Worm (Caenorhabditis elegans) whole organism, L1 larva: ENCODE results near the gene M7.8.

ENCODE experiments used
- C04F5.9 ChIP-seq: sonication (generic microtip); optimal IDR thresholded peaks from 2 replicates; lab custom pipeline; 2016; ENCODE audit warnings: missing genetic modification characterization, missing compliant biosample characterization
- C16A3.4 ChIP-seq: fragments of 150-350 bp; optimal IDR thresholded peaks from 2 replicates; lab custom pipeline; 2014; ENCODE audit warnings: missing biosample characterization, missing genetic modification characterization
- C34B4.2 ChIP-seq: sonication (generic microtip); optimal IDR thresholded peaks from 2 replicates; lab custom pipeline; 2017; ENCODE audit warnings: mild to moderate bottlenecking, missing genetic modification characterization, missing compliant biosample characterization
- aha-1 ChIP-seq: fragments of 150-350 bp; optimal IDR thresholded peaks from 2 replicates; lab custom pipeline; 2014; ENCODE audit warnings: missing biosample characterization, missing genetic modification characterization
- alr-1 ChIP-seq: fragments of 200-800 bp; sonication (Bioruptor generic); optimal IDR thresholded peaks from 2 replicates; lab custom pipeline; 2018; ENCODE audit warnings: borderline replicate concordance, mild to moderate bottlenecking, missing genetic modification characterization, missing compliant biosample characterization
- aly-2 ChIP-seq: fragments of 150-350 bp; optimal IDR thresholded peaks from 2 replicates; lab custom pipeline; 2014; ENCODE audit warnings: missing biosample characterization, missing genetic modification characterization
- ama-1 ChIP-seq: fragments of 150-350 bp; optimal IDR thresholded peaks from 2 replicates; lab custom pipeline; 2014
- ceh-63 ChIP-seq: fragments of 200-800 bp; sonication (Bioruptor generic); optimal IDR thresholded peaks from 2 replicates; lab custom pipeline; 2018; ENCODE audit warnings: mild to moderate bottlenecking, missing genetic modification characterization, missing compliant biosample characterization
- ceh-8 ChIP-seq: fragments of 200-800 bp; sonication (Bioruptor generic); optimal IDR thresholded peaks from 2 replicates; lab custom pipeline; 2018; ENCODE audit warnings: mild to moderate bottlenecking, missing genetic modification characterization, moderate library complexity, missing compliant biosample characterization
- ceh-88 ChIP-seq: fragments of 200-800 bp; sonication (Bioruptor generic); IDR thresholded peaks from 2 replicates; pipeline ENCODE4 v1.3.6; 2022; ENCODE audit warnings: missing genetic modification characterization, missing compliant biosample characterization
- ceh-90 ChIP-seq: sonication (generic microtip); optimal IDR thresholded peaks from 2 replicates; lab custom pipeline; 2016; ENCODE audit warnings: missing genetic modification characterization, missing compliant biosample characterization
- ces-1 ChIP-seq: fragments of 150-350 bp; optimal IDR thresholded peaks from 2 replicates; lab custom pipeline; 2014; ENCODE audit warnings: missing biosample characterization, missing genetic modification reagents, missing genetic modification characterization
- dpl-1 ChIP-seq, 3 experiments: fragments of 150-350 bp in 2 of 3; sonication (generic microtip) in 1 of 3; optimal IDR thresholded peaks; 2 replicates each; lab custom pipeline; 2014 to 2017; ENCODE audit warnings: missing biosample characterization in 3 of 3, missing genetic modification characterization in 3 of 3, missing genetic modification reagents in 3 of 3
- dsc-1 ChIP-seq: sonication (generic microtip); optimal IDR thresholded peaks from 2 replicates; lab custom pipeline; 2016; ENCODE audit warnings: mild to moderate bottlenecking, missing genetic modification characterization, missing compliant biosample characterization
- elt-2 ChIP-seq: sonication (generic microtip); optimal IDR thresholded peaks from 2 replicates; lab custom pipeline; 2016; ENCODE audit warnings: missing genetic modification characterization, mild to moderate bottlenecking, inconsistent platforms, missing compliant biosample characterization, missing genetic modification reagents
- ets-5 ChIP-seq: fragments of 200-800 bp; sonication (Bioruptor generic); IDR thresholded peaks from 2 replicates; pipeline ENCODE4 v1.3.6; 2022; ENCODE audit warnings: missing genetic modification characterization, missing compliant biosample characterization
- fkh-10 ChIP-seq: sonication (generic microtip); optimal IDR thresholded peaks from 2 replicates; lab custom pipeline; 2017; ENCODE audit warnings: missing biosample characterization, missing genetic modification reagents, missing genetic modification characterization
- fos-1 ChIP-seq: fragments of 150-350 bp; optimal IDR thresholded peaks from 2 replicates; lab custom pipeline; 2014; ENCODE audit warnings: missing biosample characterization, missing genetic modification characterization
- grh-1 ChIP-seq: fragments of 200-800 bp; sonication (Bioruptor generic); IDR thresholded peaks from 2 replicates; pipeline ENCODE4 v1.3.6; 2022; ENCODE audit warnings: missing genetic modification reagents, missing genetic modification characterization, missing compliant biosample characterization
- irx-1 ChIP-seq: sonication (generic microtip); optimal IDR thresholded peaks from 2 replicates; lab custom pipeline; 2016; ENCODE audit warnings: missing genetic modification characterization, missing compliant biosample characterization
- isw-1 ChIP-seq: fragments of 200-800 bp; sonication (Bioruptor generic); IDR thresholded peaks from 2 replicates; pipeline ENCODE4 v1.3.6; 2022; ENCODE audit warnings: missing genetic modification characterization, missing compliant biosample characterization
- jun-1 ChIP-seq: fragments of 150-350 bp; optimal IDR thresholded peaks from 2 replicates; lab custom pipeline; 2014; ENCODE audit warnings: missing biosample characterization, missing genetic modification reagents, missing genetic modification characterization
- lin-13 ChIP-seq: fragments of 150-350 bp; optimal IDR thresholded peaks from 2 replicates; lab custom pipeline; 2014; ENCODE audit warnings: missing biosample characterization, missing genetic modification reagents, missing genetic modification characterization
- lin-15B ChIP-seq: fragments of 150-350 bp; sonication (generic microtip); optimal IDR thresholded peaks from 3 replicates; lab custom pipeline; 2014; ENCODE audit warnings: missing biosample characterization, missing genetic modification characterization
- lin-39 ChIP-seq: fragments of 150-350 bp; optimal IDR thresholded peaks from 2 replicates; lab custom pipeline; 2014; ENCODE audit warnings: missing biosample characterization, missing genetic modification reagents, missing genetic modification characterization
- lir-3 ChIP-seq: sonication (generic microtip); optimal IDR thresholded peaks from 2 replicates; lab custom pipeline; 2016; ENCODE audit warnings: mild to moderate bottlenecking, missing genetic modification characterization, moderate library complexity, missing compliant biosample characterization; ENCODE audit not compliant: poor library complexity
- lsy-2 ChIP-seq, 2 experiments: fragments of 150-350 bp; optimal IDR thresholded peaks; 2 replicates each; lab custom pipeline; 2014; ENCODE audit warnings: missing biosample characterization in 2 of 2, missing genetic modification characterization in 2 of 2
- mef-2 ChIP-seq: fragments of 150-350 bp; optimal IDR thresholded peaks from 2 replicates; lab custom pipeline; 2014; ENCODE audit warnings: missing biosample characterization, missing genetic modification characterization
- mep-1 ChIP-seq: fragments of 150-350 bp; optimal IDR thresholded peaks from 2 replicates; lab custom pipeline; 2014; ENCODE audit warnings: missing biosample characterization, missing genetic modification characterization
- nhr-11 ChIP-seq: fragments of 150-350 bp; optimal IDR thresholded peaks from 2 replicates; lab custom pipeline; 2014; ENCODE audit warnings: missing biosample characterization, missing genetic modification characterization
- nhr-12 ChIP-seq: sonication (generic microtip); optimal IDR thresholded peaks from 2 replicates; lab custom pipeline; 2017; ENCODE audit warnings: missing biosample characterization, missing genetic modification characterization
- nhr-237 ChIP-seq: fragments of 150-350 bp; optimal IDR thresholded peaks from 2 replicates; lab custom pipeline; 2014; ENCODE audit warnings: missing biosample characterization, missing genetic modification characterization
- nhr-28 ChIP-seq: fragments of 150-350 bp; optimal IDR thresholded peaks from 2 replicates; lab custom pipeline; 2014; ENCODE audit warnings: missing biosample characterization, missing genetic modification characterization
- nhr-47 ChIP-seq: sonication (generic microtip); optimal IDR thresholded peaks from 2 replicates; lab custom pipeline; 2016; ENCODE audit warnings: mild to moderate bottlenecking, missing genetic modification characterization, moderate library complexity, missing compliant biosample characterization
- nhr-71 ChIP-seq: sonication (generic microtip); optimal IDR thresholded peaks from 2 replicates; lab custom pipeline; 2016; ENCODE audit warnings: mild to moderate bottlenecking, missing genetic modification characterization, moderate library complexity, missing compliant biosample characterization
- nhr-76 ChIP-seq: sonication (generic microtip); optimal IDR thresholded peaks from 2 replicates; lab custom pipeline; 2017; ENCODE audit warnings: missing biosample characterization, missing genetic modification characterization
- nhr-84 ChIP-seq: sonication (generic microtip); optimal IDR thresholded peaks from 2 replicates; lab custom pipeline; 2017; ENCODE audit warnings: missing biosample characterization, missing genetic modification characterization
- nhr-85 ChIP-seq: sonication (generic microtip); peaks from one replicate; lab custom pipeline; 2016; ENCODE audit warnings: missing genetic modification characterization, inconsistent platforms, missing compliant biosample characterization
- pag-3 ChIP-seq: sonication (generic microtip); optimal IDR thresholded peaks from 2 replicates; lab custom pipeline; 2017; ENCODE audit warnings: missing genetic modification characterization, mild to moderate bottlenecking, missing compliant biosample characterization, antibody characterized with exemption, borderline replicate concordance; ENCODE audit not compliant: insufficient read depth
- pqm-1 ChIP-seq: sonication (generic microtip); optimal IDR thresholded peaks from 3 replicates; lab custom pipeline; 2017; ENCODE audit warnings: missing biosample characterization, missing genetic modification characterization
- rnt-1 ChIP-seq: sonication (generic microtip); optimal IDR thresholded peaks from 2 replicates; lab custom pipeline; 2016; ENCODE audit warnings: mild to moderate bottlenecking, missing genetic modification characterization, moderate library complexity, missing compliant biosample characterization
- sptf-1 ChIP-seq: fragments of 150-350 bp; optimal IDR thresholded peaks from 2 replicates; lab custom pipeline; 2014; ENCODE audit warnings: missing biosample characterization, missing genetic modification characterization
- sup-37 ChIP-seq: fragments of 200-800 bp; sonication (Bioruptor generic); optimal IDR thresholded peaks from 2 replicates; lab custom pipeline; 2018; ENCODE audit warnings: mild to moderate bottlenecking, missing genetic modification characterization, missing compliant biosample characterization
- swsn-7 ChIP-seq: sonication (generic microtip); optimal IDR thresholded peaks from 2 replicates; lab custom pipeline; 2016; ENCODE audit warnings: missing genetic modification characterization, missing compliant biosample characterization
- tlp-1 ChIP-seq: fragments of 150-350 bp; optimal IDR thresholded peaks from 2 replicates; lab custom pipeline; 2014; ENCODE audit warnings: missing biosample characterization, missing genetic modification characterization
- unc-130 ChIP-seq: fragments of 150-350 bp; optimal IDR thresholded peaks from 2 replicates; lab custom pipeline; 2017; ENCODE audit warnings: missing biosample characterization, missing genetic modification characterization, inconsistent platforms
- unc-30 ChIP-seq: sonication (generic microtip); optimal IDR thresholded peaks from 2 replicates; lab custom pipeline; 2017; ENCODE audit warnings: missing biosample characterization, missing genetic modification characterization
- unc-86 ChIP-seq: sonication (generic microtip); optimal IDR thresholded peaks from 2 replicates; lab custom pipeline; 2016; ENCODE audit warnings: missing genetic modification characterization, missing compliant biosample characterization
- unc-98 ChIP-seq: fragments of 200-800 bp; sonication (Bioruptor generic); IDR thresholded peaks from 2 replicates; pipeline ENCODE4 v1.3.6; 2022; ENCODE audit warnings: missing genetic modification characterization, missing compliant biosample characterization
- zip-4 ChIP-seq: fragments of 200-800 bp; sonication (Bioruptor generic); optimal IDR thresholded peaks from 2 replicates; lab custom pipeline; 2018; ENCODE audit warnings: mild to moderate bottlenecking, missing genetic modification characterization, moderate library complexity, missing compliant biosample characterization
- ztf-4 ChIP-seq: fragments of 150-350 bp; optimal IDR thresholded peaks from 2 replicates; lab custom pipeline; 2014; ENCODE audit warnings: missing biosample characterization, missing genetic modification characterization

M7.8 gene

DNA sequence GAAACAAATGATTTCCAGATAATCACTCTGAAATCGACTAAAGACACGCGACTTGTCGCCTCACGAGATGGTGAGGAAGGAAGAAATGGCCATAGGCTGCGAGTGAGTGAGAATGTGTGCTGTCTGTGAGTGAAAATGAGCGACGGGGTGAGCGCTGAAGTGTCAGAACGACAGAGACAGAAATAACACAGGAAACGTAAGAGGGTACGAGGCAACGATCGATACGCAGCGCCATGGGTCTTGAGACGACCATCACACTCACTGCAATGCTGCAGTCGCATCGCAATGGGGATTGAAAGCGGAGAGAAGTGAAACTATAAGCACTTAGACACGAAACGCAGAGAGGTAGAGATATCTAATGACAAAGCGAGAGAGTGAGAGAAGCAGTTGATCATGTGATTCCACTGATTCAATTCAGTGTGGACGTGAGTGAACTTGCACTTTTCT lies 12.1 kb downstream of the M7.8 start (continued):
- TF ChIP-seq fos-1 (tag; lab: Kevin White, UChicago), result peak; percentile 91
- TF ChIP-seq unc-130 (tag; lab: Kevin White, UChicago), result peak; percentile 93
- TF ChIP-seq ceh-63 (GFP tag; lab: Kevin White, UChicago), result no peak
- TF ChIP-seq nhr-76 (tag; lab: Kevin White, UChicago), result no peak
- TF ChIP-seq tlp-1 (tag; lab: Kevin White, UChicago), result no peak
- peak; percentile 91 to 94 for TF ChIP-seq lsy-2 (tag; optimal IDR thresholded peaks at IDR 0.05; lab: Kevin White, UChicago)
- peak; percentile 90 for TF ChIP-seq nhr-11 (tag; lab: Kevin White, UChicago)
- TF ChIP-seq aly-2 (tag; lab: Kevin White, UChicago), result peak; percentile 73
- peak; percentile 93 for TF ChIP-seq dsc-1 (tag; lab: Kevin White, UChicago)
- peak; percentile 99 for TF ChIP-seq nhr-71
- TF ChIP-seq irx-1, result peak; percentile 87
- peak; percentile 93 for TF ChIP-seq lin-13 (GFP tag; lab: Kevin White, UChicago)
- no peak for TF ChIP-seq ets-5
- TF ChIP-seq unc-30 (tag; lab: Kevin White, UChicago), result no peak
- TF ChIP-seq pqm-1 (tag; lab: Kevin White, UChicago), result no peak
- TF ChIP-seq lin-15B, result no peak
- peak; percentile 42 for TF ChIP-seq aha-1 (tag; lab: Kevin White, UChicago)
- TF ChIP-seq C16A3.4 (tag; lab: Kevin White, UChicago), result peak; percentile 91
- peak; percentile 83 for TF ChIP-seq lin-39 (tag; lab: Kevin White, UChicago)
- TF ChIP-seq rnt-1 (tag; lab: Kevin White, UChicago), result peak; percentile 84
- TF ChIP-seq dpl-1 (GFP tag; optimal IDR thresholded peaks at IDR 0.05; lab: Kevin White, UChicago), result peak; percentile 69 to 75 (median 73)
- TF ChIP-seq ces-1 (GFP tag; lab: Kevin White, UChicago), result no peak
- peak; percentile 89 for TF ChIP-seq lir-3 (tag; lab: Kevin White, UChicago)
- no peak for TF ChIP-seq nhr-28 (tag; lab: Kevin White, UChicago)
- TF ChIP-seq nhr-84, result no peak
- peak; percentile 73 for TF ChIP-seq ama-1 (lab: Kevin White, UChicago)
- TF ChIP-seq isw-1 (GFP tag; lab: Robert Waterston, UW), result peak; percentile 84
- peak; percentile 98 for TF ChIP-seq nhr-85
- TF ChIP-seq jun-1 (tag; lab: Kevin White, UChicago), result peak; percentile 92
- 0 out of 2 replicates have a peak, but pooled peaks have one; percentile 52 for TF ChIP-seq ceh-88
- no peak; the same call in 1 of the 2 replicates for TF ChIP-seq unc-98 (GFP tag; lab: Robert Waterston, UW)
- TF ChIP-seq sup-37 (GFP tag; lab: Kevin White, UChicago), result peak; percentile 42
- TF ChIP-seq sptf-1 (tag; lab: Kevin White, UChicago), result no peak
- TF ChIP-seq grh-1 (GFP tag; lab: Robert Waterston, UW), result peak; percentile 76
- TF ChIP-seq ceh-90, result no peak
- peak; percentile 65 for TF ChIP-seq elt-2 (tag; lab: Kevin White, UChicago)
- peak; percentile 95 for TF ChIP-seq ztf-4 (tag; lab: Kevin White, UChicago)
- TF ChIP-seq unc-86 (tag; lab: Kevin White, UChicago), result peak; percentile 92
- TF ChIP-seq swsn-7 (tag; lab: Kevin White, UChicago), result peak; percentile 96
- TF ChIP-seq fkh-10 (GFP tag; lab: Kevin White, UChicago), result peak; percentile 92
- TF ChIP-seq zip-4, result peak; percentile 60
- TF ChIP-seq pag-3 (tag; lab: Kevin White, UChicago), result no peak
- peak; percentile 84 for TF ChIP-seq mef-2 (tag; lab: Kevin White, UChicago)
- TF ChIP-seq nhr-237 (tag; lab: Kevin White, UChicago), result peak; percentile 91
- TF ChIP-seq mep-1 (tag; lab: Kevin White, UChicago), result peak; percentile 96
- TF ChIP-seq C04F5.9 (tag; lab: Kevin White, UChicago), result peak; percentile 67
- no peak for TF ChIP-seq nhr-12 (tag; lab: Kevin White, UChicago)
- peak; percentile 89 for TF ChIP-seq ceh-8 (GFP tag; lab: Kevin White, UChicago)
- peak; percentile 45 for TF ChIP-seq C34B4.2 (tag; lab: Kevin White, UChicago)
- TF ChIP-seq alr-1, result no peak
- TF ChIP-seq nhr-47 (tag; lab: Kevin White, UChicago), result peak; percentile 96
